Fruit fly (Drosophila melanogaster): Measurements from ENCODE around the gene Lcp65Ae.
"Not testable (repeated sequence)": the region's sequence is repeated elsewhere in the genome, so short reads cannot be mapped to it uniquely, and the experiment has no call there.

Lcp65Ae gene

dm6 chr3L:6157327-6158032 is 19.6 kb upstream of the Lcp65Ae start, which contains the start of gene CG13297:
TSS of gene CG13297 (minus strand) at chr3L:6157377.
- no peak for TF ChIP-seq CG9705 (GFP tag; optimal IDR thresholded peaks at IDR 0.05)
- TF ChIP-seq N (GFP tag; optimal IDR thresholded peaks at IDR 0.05): no peak
- TF ChIP-seq jim (GFP tag; optimal IDR thresholded peaks at IDR 0.05): no peak
- no peak for TF ChIP-seq dsf (GFP tag; optimal IDR thresholded peaks at IDR 0.05; ENCODE audit: borderline replicate concordance)
- no peak for TF ChIP-seq GATAd (GFP tag; optimal IDR thresholded peaks at IDR 0.05)
- TF ChIP-seq Dfd (GFP tag; optimal IDR thresholded peaks at IDR 0.05): no peak
- TF ChIP-seq dmrt93B (GFP tag; optimal IDR thresholded peaks at IDR 0.05): no peak
- TF ChIP-seq OdsH (GFP tag; optimal IDR thresholded peaks at IDR 0.05): no peak
- TF ChIP-seq ey (GFP tag; optimal IDR thresholded peaks at IDR 0.05): no peak
- no peak for TF ChIP-seq sv (GFP tag; optimal IDR thresholded peaks at IDR 0.05)

- TF ChIP-seq Rel (GFP tag; optimal IDR thresholded peaks at IDR 0.05) (peak; percentile 72), Rel (tag; optimal IDR thresholded peaks at IDR 0.05) (no peak), Dfd (GFP tag; optimal IDR thresholded peaks at IDR 0.05) (no peak), CrebA (GFP tag; optimal IDR thresholded peaks at IDR 0.05; ENCODE audit: borderline replicate concordance) (peak; percentile 44), Sp1 (GFP tag; optimal IDR thresholded peaks at IDR 0.05) (peak; percentile 41), brk (GFP tag; optimal IDR thresholded peaks at IDR 0.05) (no peak), Jra (GFP tag; optimal IDR thresholded peaks at IDR 0.05) (no peak)
Measured at dm6 chr3L:6154951-6155394, 17.1 kb upstream of the Lcp65Ae start.

dm6 chr3L:6152531-6152930 is 14.6 kb upstream of the Lcp65Ae start, which contains the start of gene Acp65Aa:
TSS of gene Acp65Aa (minus strand) at chr3L:6152745.
- TF ChIP-seq tai (GFP tag; optimal IDR thresholded peaks at IDR 0.05) (no peak), Dif (GFP tag; optimal IDR thresholded peaks at IDR 0.05; ENCODE audit: partially characterized antibody) (no peak), foxo (GFP tag; optimal IDR thresholded peaks at IDR 0.05) (no peak), brk (GFP tag; optimal IDR thresholded peaks at IDR 0.05) (no peak), Vsx2 (GFP tag; optimal IDR thresholded peaks at IDR 0.05; ENCODE audit: partially characterized antibody) (no peak), CG32264 (GFP tag; optimal IDR thresholded peaks at IDR 0.05) (no peak), Hnf4 (GFP tag; optimal IDR thresholded peaks at IDR 0.05) (no peak), HLH106 (tag; optimal IDR thresholded peaks at IDR 0.05) (no peak), br (GFP tag; optimal IDR thresholded peaks at IDR 0.05) (no peak), jim (GFP tag; optimal IDR thresholded peaks at IDR 0.05) (no peak), Abd-B (GFP tag; optimal IDR thresholded peaks at IDR 0.05) (no peak), GATAd (GFP tag; optimal IDR thresholded peaks at IDR 0.05) (no peak), h (GFP tag; optimal IDR thresholded peaks at IDR 0.05) (no peak), sage (GFP tag; optimal IDR thresholded peaks at IDR 0.05) (no peak), Sp1 (GFP tag; optimal IDR thresholded peaks at IDR 0.05) (no peak), Hr83 (GFP tag; optimal IDR thresholded peaks at IDR 0.05; ENCODE audit: poor library complexity, severe bottlenecking) (no peak), N (GFP tag; optimal IDR thresholded peaks at IDR 0.05) (no peak), Rel (GFP tag; optimal IDR thresholded peaks at IDR 0.05) (no peak), Rel (tag; optimal IDR thresholded peaks at IDR 0.05) (no peak), ey (GFP tag; optimal IDR thresholded peaks at IDR 0.05) (no peak), Jra (GFP tag; optimal IDR thresholded peaks at IDR 0.05) (no peak)

dm6 chr3L:6150757-6151354 is 12.9 kb upstream of the Lcp65Ae start, which contains the start of the genes Cpr65Ax2 and Lcp65Aa:
TSS of gene Cpr65Ax2 (minus strand) at chr3L:6150857.
TSS of gene Lcp65Aa (plus strand) at chr3L:6151304.
- TF ChIP-seq Mio, OdsH, GATAd (GFP tag; optimal IDR thresholded peaks at IDR 0.05): not testable (repeated sequence)

dm6 chr3L:6149248-6149647 is 11.3 kb upstream of the Lcp65Ae start, which contains the start of gene Lcp65Ab1:
TSS of gene Lcp65Ab1 (plus strand) at chr3L:6149548.
- TF ChIP-seq GATAd, lola, Mio (GFP tag; optimal IDR thresholded peaks at IDR 0.05): not testable (repeated sequence)

Data from whole organism, wandering third instar larva.